Fruit fly (Drosophila melanogaster): ENCODE measurements around the gene dl.

Gene dl

DNA sequence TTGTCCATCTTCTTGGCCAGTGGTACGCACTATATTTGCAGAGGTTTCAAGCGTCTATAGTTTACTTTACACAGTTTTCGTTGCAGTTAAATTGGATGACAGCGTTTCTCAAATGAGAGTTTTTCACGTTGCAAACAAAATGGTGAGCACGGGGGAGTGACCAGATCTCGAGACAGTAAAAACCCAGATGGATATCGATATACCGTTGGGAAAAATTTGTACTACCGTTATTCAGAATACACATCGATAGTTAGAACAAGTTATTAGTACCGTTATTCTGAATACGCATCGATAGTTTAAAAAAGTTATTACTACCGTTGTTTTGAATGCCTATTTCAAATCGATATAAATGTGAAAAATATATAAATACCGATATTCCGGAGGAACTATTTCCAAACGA is 27.5 kb upstream of the dl start, which contains the start of gene cass (continued):
- TF ChIP-seq klu (GFP tag; IDR thresholded peaks at IDR 0.05) (no peak), CG15696 (tag; optimal IDR thresholded peaks at IDR 0.05) (no peak), sug (tag; optimal IDR thresholded peaks at IDR 0.05) (no peak), dmrt99B (tag; optimal IDR thresholded peaks at IDR 0.05) (no peak), Ptx1 (GFP tag; IDR thresholded peaks at IDR 0.05) (no peak), CG16779 (GFP tag; IDR thresholded peaks at IDR 0.05) (no peak), emc (GFP tag; optimal IDR thresholded peaks at IDR 0.05) (no peak), CG8924 (tag; optimal IDR thresholded peaks at IDR 0.05) (peak; percentile 26), tx (GFP tag; optimal IDR thresholded peaks at IDR 0.05) (no peak), CG1233 (GFP tag; optimal IDR thresholded peaks at IDR 0.05) (no peak), CG2116 (GFP tag; optimal IDR thresholded peaks at IDR 0.05) (peak; percentile 77), shn (GFP tag; optimal IDR thresholded peaks at IDR 0.05) (no peak), Drgx (GFP tag; IDR thresholded peaks at IDR 0.05) (no peak), unc-4 (GFP tag; IDR thresholded peaks at IDR 0.05; ENCODE audit: partially characterized antibody) (peak; percentile 93), CG9876 (GFP tag; optimal IDR thresholded peaks at IDR 0.05) (no peak), B-H2 (GFP tag; optimal IDR thresholded peaks at IDR 0.05) (no peak), B-H1 (GFP tag; IDR thresholded peaks at IDR 0.05) (no peak), gsb-n (tag; optimal IDR thresholded peaks at IDR 0.05) (no peak), nmo (GFP tag; optimal IDR thresholded peaks at IDR 0.05) (peak; percentile 59), CG12219 (GFP tag; optimal IDR thresholded peaks at IDR 0.05) (no peak), odd (GFP tag; optimal IDR thresholded peaks at IDR 0.05) (no peak), Ravus (GFP tag; IDR thresholded peaks at IDR 0.05) (no peak), CG14710 (tag; optimal IDR thresholded peaks at IDR 0.05) (peak; percentile 54), tna (GFP tag; IDR thresholded peaks at IDR 0.05; ENCODE audit: partially characterized antibody) (peak; percentile 81), CG10209 (GFP tag; optimal IDR thresholded peaks at IDR 0.05) (no peak), NC2α (GFP tag; optimal IDR thresholded peaks at IDR 0.05) (no peak), CrebB (tag; optimal IDR thresholded peaks at IDR 0.05) (no peak), Fer1 (GFP tag; optimal IDR thresholded peaks at IDR 0.05) (no peak), lola (GFP tag; optimal IDR thresholded peaks at IDR 0.05) (no peak), CG14441 (GFP tag; IDR thresholded peaks at IDR 0.05) (no peak), gem (tag; optimal IDR thresholded peaks at IDR 0.05) (no peak), CG11504 (tag; optimal IDR thresholded peaks at IDR 0.05) (no peak), pita (GFP tag; optimal IDR thresholded peaks at IDR 0.05) (no peak), CG1832 (GFP tag; optimal IDR thresholded peaks at IDR 0.05) (no peak), zfh1 (GFP tag; IDR thresholded peaks at IDR 0.05) (no peak), CG10267 (tag; optimal IDR thresholded peaks at IDR 0.05) (peak; percentile 62), CG9215 (GFP tag; IDR thresholded peaks at IDR 0.05) (no peak), mld (GFP tag; IDR thresholded peaks at IDR 0.05; ENCODE audit: partially characterized antibody) (peak; percentile 88), jumu (GFP tag; optimal IDR thresholded peaks at IDR 0.05) (no peak), ranshi (GFP tag; IDR thresholded peaks at IDR 0.05) (no peak), cad (GFP tag; optimal IDR thresholded peaks at IDR 0.05) (no peak), MTF-1 (GFP tag; optimal IDR thresholded peaks at IDR 0.05; ENCODE audit: borderline replicate concordance) (no peak), CG3065 (GFP tag; optimal IDR thresholded peaks at IDR 0.05) (no peak), Hr3 (GFP tag; optimal IDR thresholded peaks at IDR 0.05) (no peak), pan (optimal IDR thresholded peaks at IDR 0.05) (no peak), pan (GFP tag; optimal IDR thresholded peaks at IDR 0.05 in 1 of 2, IDR thresholded peaks at IDR 0.05 in 1 of 2) (no peak), Ets97D (GFP tag; optimal IDR thresholded peaks at IDR 0.05) (peak; percentile 59), Bteb2 (GFP tag; optimal IDR thresholded peaks at IDR 0.05) (no peak), Myb (GFP tag; optimal IDR thresholded peaks at IDR 0.05) (peak; percentile 88), slbo (GFP tag; IDR thresholded peaks at IDR 0.05) (no peak), Dfd (GFP tag; optimal IDR thresholded peaks at IDR 0.05) (no peak), Nf-YA (GFP tag; IDR thresholded peaks at IDR 0.05) (no peak)
